Worm (Caenorhabditis elegans) whole organism, mixed stage, embryonic: Measurements from ENCODE around the gene acl-13.

ENCODE experiments used
- M03D4.4 ChIP-seq: sonication (generic microtip); optimal IDR thresholded peaks from 2 replicates; lab custom pipeline; 2017; ENCODE audit warnings: mild to moderate bottlenecking, missing genetic modification characterization, missing compliant biosample characterization
- bed-3 ChIP-seq: fragments of 200-800 bp; sonication (Bioruptor generic); optimal IDR thresholded peaks from 3 replicates; lab custom pipeline; 2018; ENCODE audit warnings: mild to moderate bottlenecking, missing genetic modification characterization, moderate library complexity, missing compliant biosample characterization
- blmp-1 ChIP-seq: fragments of 150-350 bp; optimal IDR thresholded peaks from 2 replicates; lab custom pipeline; 2014; ENCODE audit warnings: missing biosample characterization, missing genetic modification characterization
- ceh-39 ChIP-seq: fragments of 150-350 bp; optimal IDR thresholded peaks from 2 replicates; lab custom pipeline; 2014; ENCODE audit warnings: missing biosample characterization, missing genetic modification characterization
- ceh-43 ChIP-seq: fragments of 200-800 bp; sonication (Bioruptor generic); optimal IDR thresholded peaks from 2 replicates; lab custom pipeline; 2018; ENCODE audit warnings: mild to moderate bottlenecking, missing genetic modification characterization, moderate library complexity, missing compliant biosample characterization
- ceh-83 ChIP-seq: fragments of 200-800 bp; sonication (Bioruptor generic); optimal IDR thresholded peaks from 2 replicates; lab custom pipeline; 2018; ENCODE audit warnings: mild to moderate bottlenecking, missing genetic modification characterization, missing compliant biosample characterization
- ces-1 ChIP-seq: fragments of 150-350 bp; optimal IDR thresholded peaks from 2 replicates; lab custom pipeline; 2014; ENCODE audit warnings: missing biosample characterization, missing genetic modification reagents, missing genetic modification characterization
- cnd-1 ChIP-seq: fragments of 200-800 bp; sonication (Bioruptor generic); optimal IDR thresholded peaks from 2 replicates; lab custom pipeline; 2018; ENCODE audit warnings: mild to moderate bottlenecking, missing genetic modification characterization, missing compliant biosample characterization
- drap-1 ChIP-seq: fragments of 200-800 bp; sonication (Bioruptor generic); optimal IDR thresholded peaks from 3 replicates; lab custom pipeline; 2018; ENCODE audit warnings: mild to moderate bottlenecking, missing genetic modification characterization, missing compliant biosample characterization
- elt-1 ChIP-seq: sonication (generic microtip); optimal IDR thresholded peaks from 2 replicates; lab custom pipeline; 2017; ENCODE audit warnings: missing genetic modification characterization, mild to moderate bottlenecking, missing compliant biosample characterization, antibody characterized with exemption, moderate library complexity, borderline replicate concordance; ENCODE audit not compliant: insufficient read depth
- elt-3 ChIP-seq: fragments of 150-350 bp; optimal IDR thresholded peaks from 2 replicates; lab custom pipeline; 2014; ENCODE audit warnings: missing biosample characterization, missing genetic modification characterization
- flh-1 ChIP-seq: fragments of 200-800 bp; sonication (Bioruptor generic); optimal IDR thresholded peaks from 2 replicates; lab custom pipeline; 2018; ENCODE audit warnings: mild to moderate bottlenecking, missing genetic modification characterization, moderate library complexity, missing compliant biosample characterization
- ham-2 ChIP-seq: fragments of 200-800 bp; sonication (Bioruptor generic); optimal IDR thresholded peaks from 2 replicates; lab custom pipeline; 2018; ENCODE audit warnings: mild to moderate bottlenecking, missing genetic modification characterization, missing compliant biosample characterization
- hlh-1 ChIP-seq: fragments of 150-350 bp; optimal IDR thresholded peaks from 2 replicates; lab custom pipeline; 2014; ENCODE audit warnings: missing biosample characterization, missing genetic modification reagents, missing genetic modification characterization
- lin-13 ChIP-seq: fragments of 150-350 bp; optimal IDR thresholded peaks from 2 replicates; lab custom pipeline; 2014; ENCODE audit warnings: missing biosample characterization, missing genetic modification characterization
- lin-32 ChIP-seq: fragments of 200-800 bp; sonication (Bioruptor generic); optimal IDR thresholded peaks from 2 replicates; lab custom pipeline; 2018; ENCODE audit warnings: mild to moderate bottlenecking, missing genetic modification characterization, missing compliant biosample characterization
- lsy-2 ChIP-seq: fragments of 150-350 bp; optimal IDR thresholded peaks from 2 replicates; lab custom pipeline; 2014; ENCODE audit warnings: missing biosample characterization, missing genetic modification characterization
- mab-5 ChIP-seq: fragments of 150-350 bp; optimal IDR thresholded peaks from 2 replicates; lab custom pipeline; 2014; ENCODE audit warnings: missing biosample characterization, missing genetic modification characterization
- mep-1 ChIP-seq: fragments of 150-350 bp; optimal IDR thresholded peaks from 2 replicates; lab custom pipeline; 2017; ENCODE audit warnings: missing biosample characterization, missing genetic modification reagents, missing genetic modification characterization, inconsistent platforms
- mls-2 ChIP-seq: sonication (generic microtip); optimal IDR thresholded peaks from 2 replicates; lab custom pipeline; 2016; ENCODE audit warnings: mild to moderate bottlenecking, missing genetic modification characterization, moderate library complexity, missing compliant biosample characterization
- nhr-12 ChIP-seq: fragments of 150-350 bp; optimal IDR thresholded peaks from 2 replicates; lab custom pipeline; 2014; ENCODE audit warnings: missing biosample characterization, missing genetic modification characterization
- nhr-2 ChIP-seq: fragments of 150-350 bp; optimal IDR thresholded peaks from 2 replicates; lab custom pipeline; 2014; ENCODE audit warnings: missing biosample characterization, missing genetic modification characterization
- nhr-237 ChIP-seq: fragments of 150-350 bp; optimal IDR thresholded peaks from 2 replicates; lab custom pipeline; 2014; ENCODE audit warnings: missing biosample characterization, missing genetic modification characterization
- nhr-28 ChIP-seq: fragments of 150-350 bp; optimal IDR thresholded peaks from 2 replicates; lab custom pipeline; 2014; ENCODE audit warnings: missing biosample characterization, missing genetic modification characterization
- nhr-76 ChIP-seq: sonication (generic microtip); optimal IDR thresholded peaks from 2 replicates; lab custom pipeline; 2017; ENCODE audit warnings: missing biosample characterization, missing genetic modification characterization
- pha-4 ChIP-seq: fragments of 150-350 bp; optimal IDR thresholded peaks from 2 replicates; lab custom pipeline; 2018; ENCODE audit warnings: missing biosample characterization, missing genetic modification reagents, missing genetic modification characterization
- sem-2 ChIP-seq: fragments of 200-800 bp; sonication (Bioruptor generic); optimal IDR thresholded peaks from 2 replicates; lab custom pipeline; 2018; ENCODE audit warnings: mild to moderate bottlenecking, missing genetic modification characterization, missing compliant biosample characterization
- snpc-4 ChIP-seq: fragments of 150-350 bp; optimal IDR thresholded peaks from 2 replicates; lab custom pipeline; 2014; ENCODE audit warnings: missing biosample characterization, missing genetic modification characterization
- sptf-1 ChIP-seq: sonication (generic microtip); optimal IDR thresholded peaks from 2 replicates; lab custom pipeline; 2017; ENCODE audit warnings: mild to moderate bottlenecking, missing genetic modification characterization, moderate library complexity, missing compliant biosample characterization
- tbx-8 ChIP-seq: fragments of 200-800 bp; sonication (Bioruptor generic); optimal IDR thresholded peaks from 2 replicates; lab custom pipeline; 2018; ENCODE audit warnings: mild to moderate bottlenecking, missing genetic modification characterization, moderate library complexity, missing compliant biosample characterization
- unc-120 ChIP-seq: sonication (generic microtip); optimal IDR thresholded peaks from 2 replicates; lab custom pipeline; 2017; ENCODE audit warnings: missing genetic modification characterization, missing compliant biosample characterization; ENCODE audit not compliant: poor library complexity, severe bottlenecking
- unc-39 ChIP-seq: fragments of 150-350 bp; optimal IDR thresholded peaks from 2 replicates; lab custom pipeline; 2014; ENCODE audit warnings: missing biosample characterization, missing genetic modification characterization
- unc-62 ChIP-seq: fragments of 150-350 bp; optimal IDR thresholded peaks from 2 replicates; lab custom pipeline; 2014; ENCODE audit warnings: missing biosample characterization, missing genetic modification reagents, missing genetic modification characterization
- zip-8 ChIP-seq: fragments of 150-350 bp; optimal IDR thresholded peaks from 2 replicates; lab custom pipeline; 2014; ENCODE audit warnings: missing biosample characterization, missing genetic modification characterization
- ztf-11 ChIP-seq: fragments of 150-350 bp; optimal IDR thresholded peaks from 2 replicates; lab custom pipeline; 2014; ENCODE audit warnings: missing biosample characterization, missing genetic modification characterization

Gene acl-13

DNA sequence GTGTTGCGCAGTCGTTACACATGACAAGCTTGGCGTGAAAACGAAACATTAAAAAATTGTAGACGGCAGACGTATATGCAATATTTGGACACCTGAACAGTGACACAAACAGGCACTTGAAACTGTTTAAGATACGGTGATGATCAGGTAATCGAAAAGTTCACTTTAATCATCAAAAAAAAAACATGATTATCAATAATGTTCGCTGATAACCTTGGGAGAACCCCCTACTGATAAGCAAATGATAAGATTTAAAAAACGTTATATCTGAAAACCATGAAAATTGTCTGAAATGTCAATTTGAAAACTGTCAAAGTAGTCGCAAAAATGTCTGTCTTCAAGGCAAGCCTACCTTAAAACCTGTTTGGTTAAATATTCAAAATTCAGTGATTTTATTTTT is 10.3 kb upstream of the acl-13 start:
- TF ChIP-seq nhr-2 (tag; lab: Kevin White, UChicago), result no peak
- no peak for TF ChIP-seq sem-2 (GFP tag; lab: Kevin White, UChicago)
- TF ChIP-seq nhr-76 (tag; lab: Kevin White, UChicago), result no peak
- TF ChIP-seq unc-62, result no peak
- TF ChIP-seq zip-8 (tag; lab: Kevin White, UChicago), result no peak
- TF ChIP-seq drap-1, result no peak
- TF ChIP-seq bed-3, result no peak
- TF ChIP-seq tbx-8 (GFP tag; lab: Kevin White, UChicago), result no peak
- no peak for TF ChIP-seq nhr-237
- no peak for TF ChIP-seq ces-1 (GFP tag; lab: Kevin White, UChicago)
- no peak for TF ChIP-seq elt-3 (tag; lab: Kevin White, UChicago)
- TF ChIP-seq cnd-1 (tag; lab: Kevin White, UChicago), result no peak
- TF ChIP-seq pha-4 (tag; lab: Kevin White, UChicago), result no peak
- no peak for TF ChIP-seq mab-5
- TF ChIP-seq M03D4.4 (tag; lab: Kevin White, UChicago), result no peak

- TF ChIP-seq zip-8 (tag; lab: Kevin White, UChicago) (no peak), ceh-43 (GFP tag; lab: Kevin White, UChicago) (no peak), nhr-28 (tag; lab: Kevin White, UChicago) (no peak), pha-4 (tag; lab: Kevin White, UChicago) (no peak), elt-3 (tag; lab: Kevin White, UChicago) (peak; percentile 45), ham-2 (GFP tag; lab: Kevin White, UChicago) (peak; percentile 82)
Observed at ce11 chrIV:12403440-12403839, 6.8 kb upstream of the acl-13 start.

ce11 chrIV:12404137-12404536 is 6.1 kb upstream of the acl-13 start, which contains the start of gene gex-3:
Gene gex-3, plus strand, starts transcription at chrIV:12404431.
- TF ChIP-seq elt-1 (tag; lab: Kevin White, UChicago), result no peak
- no peak for TF ChIP-seq nhr-12 (tag; lab: Kevin White, UChicago)
- TF ChIP-seq ceh-39 (tag; lab: Kevin White, UChicago), result peak; percentile 54
- no peak for TF ChIP-seq cnd-1 (tag; lab: Kevin White, UChicago)
- TF ChIP-seq ces-1 (GFP tag; lab: Kevin White, UChicago), result peak; percentile 99
- TF ChIP-seq zip-8 (tag; lab: Kevin White, UChicago), result no peak
- peak; percentile 33 for TF ChIP-seq sptf-1 (tag; lab: Kevin White, UChicago)
- TF ChIP-seq pha-4 (tag; lab: Kevin White, UChicago), result peak; percentile 84
- peak; percentile 84 for TF ChIP-seq lsy-2 (tag; lab: Kevin White, UChicago)
- no peak for TF ChIP-seq nhr-76 (tag; lab: Kevin White, UChicago)
- no peak for TF ChIP-seq nhr-28 (tag; lab: Kevin White, UChicago)
- peak; percentile 48 for TF ChIP-seq hlh-1 (tag; lab: Kevin White, UChicago)
- TF ChIP-seq snpc-4, result no peak
- no peak for TF ChIP-seq unc-120 (tag; lab: Kevin White, UChicago)
- TF ChIP-seq sem-2 (GFP tag; lab: Kevin White, UChicago), result no peak
- TF ChIP-seq mls-2 (tag; lab: Kevin White, UChicago), result peak; percentile 0
- TF ChIP-seq mab-5, result no peak
- TF ChIP-seq ztf-11 (tag; lab: Kevin White, UChicago), result no peak
- no peak for TF ChIP-seq ceh-83 (GFP tag; lab: Kevin White, UChicago)
- TF ChIP-seq M03D4.4 (tag; lab: Kevin White, UChicago), result no peak
- no peak for TF ChIP-seq unc-39 (tag; lab: Kevin White, UChicago)
- TF ChIP-seq flh-1, result no peak
- no peak for TF ChIP-seq elt-3 (tag; lab: Kevin White, UChicago)
- TF ChIP-seq lin-13 (tag; lab: Kevin White, UChicago), result peak; percentile 77
- peak; percentile 97 for TF ChIP-seq mep-1 (tag; lab: Kevin White, UChicago)
- TF ChIP-seq bed-3, result no peak
- TF ChIP-seq unc-62, result no peak
- no peak for TF ChIP-seq blmp-1 (tag; lab: Kevin White, UChicago)
- TF ChIP-seq ham-2 (GFP tag; lab: Kevin White, UChicago), result no peak
- TF ChIP-seq ceh-43 (GFP tag; lab: Kevin White, UChicago), result peak; percentile 11
- TF ChIP-seq tbx-8 (GFP tag; lab: Kevin White, UChicago), result no peak
- TF ChIP-seq nhr-237, result peak; percentile 91
- TF ChIP-seq drap-1, result peak; percentile 49
- no peak for TF ChIP-seq lin-32 (GFP tag; lab: Kevin White, UChicago)
- no peak for TF ChIP-seq nhr-2 (tag; lab: Kevin White, UChicago)
- TF ChIP-seq, all 35 proteins: peak for 12
